Fruit fly (Drosophila melanogaster) whole organism, pupa: ENCODE data around the gene Galphai.

Experiments
- CG12605 ChIP-seq: fragments of 200-800 bp; sonication (Bioruptor generic); IDR thresholded peaks from 2 replicates; pipeline ENCODE4 v1.3.6; 2022; ENCODE audit warnings: missing biosample characterization, missing genetic modification characterization
- CG17806 ChIP-seq: fragments of 200-800 bp; sonication (Bioruptor generic); optimal IDR thresholded peaks from 2 replicates; lab custom pipeline; 2018; ENCODE audit warnings: missing biosample characterization, mild to moderate bottlenecking, missing genetic modification characterization, moderate library complexity
- CG32121 ChIP-seq: fragments of 200-800 bp; sonication (Bioruptor generic); IDR thresholded peaks from 2 replicates; pipeline ENCODE4 v1.3.6; 2022; ENCODE audit warnings: missing biosample characterization, missing genetic modification characterization
- CG4496 ChIP-seq: fragments of 200-800 bp; sonication (Bioruptor generic); IDR thresholded peaks from 3 replicates; pipeline ENCODE4 v1.3.6; 2022; ENCODE audit warnings: missing biosample characterization, missing genetic modification characterization
- CG8301 ChIP-seq: fragments of 200-800 bp; sonication (Bioruptor generic); optimal IDR thresholded peaks from 2 replicates; lab custom pipeline; 2018; ENCODE audit warnings: missing biosample characterization, mild to moderate bottlenecking, missing genetic modification characterization
- CG9948 ChIP-seq: fragments of 200-800 bp; sonication (Bioruptor generic); optimal IDR thresholded peaks from 2 replicates; lab custom pipeline; 2018; ENCODE audit warnings: missing biosample characterization, mild to moderate bottlenecking, missing genetic modification characterization, moderate library complexity
- EcR ChIP-seq: fragments of 200-800 bp; sonication (Bioruptor generic); optimal IDR thresholded peaks from 3 replicates; lab custom pipeline; 2019; ENCODE audit warnings: missing biosample characterization, missing genetic modification characterization, mild to moderate bottlenecking, moderate library complexity, missing genetic modification reagents
- Pif1A ChIP-seq: fragments of 200-800 bp; sonication (Bioruptor generic); optimal IDR thresholded peaks from 3 replicates; lab custom pipeline; 2016; ENCODE audit warnings: missing biosample characterization, missing genetic modification characterization
- Snoo ChIP-seq: fragments of 200-800 bp; sonication (Bioruptor generic); optimal IDR thresholded peaks from 3 replicates; lab custom pipeline; 2017; ENCODE audit warnings: missing biosample characterization, mild to moderate bottlenecking, missing genetic modification characterization, inconsistent platforms
- rn ChIP-seq: fragments of 200-800 bp; sonication (Bioruptor generic); IDR thresholded peaks from 2 replicates; pipeline ENCODE4 v1.3.6; 2022; ENCODE audit warnings: missing biosample characterization, missing genetic modification characterization

dm6 chr3L:7008351-7008750, 28.5 kb upstream of the Galphai start:
- TF ChIP-seq Pif1A (GFP tag; lab: Kevin White, UChicago) (peak; percentile 44), Snoo (tag; lab: Kevin White, UChicago) (peak; percentile 16), EcR (GFP tag; lab: Kevin White, UChicago) (no peak), CG9948 (tag; lab: Kevin White, UChicago) (peak; percentile 73), CG32121 (GFP tag; lab: Robert Waterston, UW) (0 out of 2 replicates have a peak, but pooled peaks have one; percentile 36), CG4496 (0 out of 3 replicates have a peak, but pooled peaks have one; percentile 30), CG17806 (tag; lab: Kevin White, UChicago) (peak; percentile 65), rn (GFP tag; lab: Robert Waterston, UW) (no peak), CG12605 (0 out of 2 replicates have a peak, but pooled peaks have one; percentile 16), CG8301 (peak; percentile 29)
